Fruit fly (Drosophila melanogaster) whole organism, wandering third instar larva: ENCODE data around the gene Zn72D.

ENCODE experiments used
- psq ChIP-seq: fragments of 200-800 bp; sonication (Bioruptor generic); optimal IDR thresholded peaks from 3 replicates; lab custom pipeline; 2017; ENCODE audit warnings: missing biosample characterization, mild to moderate bottlenecking, missing genetic modification characterization, moderate library complexity
- woc ChIP-seq: sonication (Bioruptor generic); optimal IDR thresholded peaks from 2 replicates; lab custom pipeline; 2016; ENCODE audit warnings: missing biosample characterization, mild to moderate bottlenecking, missing genetic modification characterization

dm6 chr3L:16147325-16147724 lies 34.9 kb upstream of the Zn72D start:
- no peak for TF ChIP-seq woc (GFP tag; lab: Kevin White, UChicago)
- no peak for TF ChIP-seq psq (GFP tag; lab: Kevin White, UChicago)
